Fruit fly (Drosophila melanogaster): ENCODE results near the gene PNUTS.

Gene PNUTS

DNA sequence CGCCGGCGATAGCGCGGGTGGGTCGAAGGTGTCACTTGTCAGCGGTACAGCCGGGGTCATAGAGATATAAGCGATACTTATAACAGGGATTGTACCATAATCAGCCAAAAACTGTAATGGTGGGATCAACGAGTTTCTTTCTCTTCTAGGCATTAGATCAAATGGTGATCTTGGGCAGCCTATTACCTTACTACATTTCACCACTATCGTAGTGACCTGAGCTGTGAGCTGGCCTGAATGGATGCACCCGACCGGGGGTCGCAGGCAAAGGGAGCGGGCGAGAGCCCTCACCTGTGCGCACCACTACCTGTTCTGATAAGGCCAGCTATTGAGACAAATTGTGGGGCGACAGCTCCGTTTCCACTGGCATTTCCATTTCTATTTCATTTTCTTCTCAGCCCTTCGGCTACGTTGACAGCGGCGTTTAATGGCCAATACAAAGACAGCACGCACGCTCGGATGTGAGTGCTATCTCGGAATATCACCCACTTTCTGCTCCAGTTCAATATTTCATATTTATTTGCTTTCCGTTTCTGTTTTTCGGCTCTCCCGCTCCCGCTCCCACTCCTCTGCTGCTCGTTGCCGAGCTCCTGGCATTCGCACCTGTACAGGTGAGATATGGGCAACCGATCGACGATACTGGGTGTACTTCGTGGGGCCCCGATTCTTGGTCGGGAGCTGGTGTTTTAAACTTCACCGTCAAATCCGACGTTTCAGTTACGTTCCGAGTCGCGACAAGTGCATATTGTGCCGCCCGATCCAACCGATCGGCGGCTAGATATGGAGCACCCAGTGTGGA is 13.4 kb upstream of the PNUTS start (continued):
- TF ChIP-seq dm (GFP tag; optimal IDR thresholded peaks at IDR 0.05) (peak; percentile 35), ase (GFP tag; IDR thresholded peaks at IDR 0.05) (peak; percentile 79), CG42726 (GFP tag; IDR thresholded peaks at IDR 0.05; ENCODE audit: partially characterized antibody) (no peak), hth (optimal IDR thresholded peaks at IDR 0.05) (no peak), eyg (GFP tag; optimal IDR thresholded peaks at IDR 0.05) (peak; percentile 29), CG5953 (GFP tag; IDR thresholded peaks at IDR 0.05) (peak; percentile 73), ara (GFP tag; IDR thresholded peaks at IDR 0.05) (peak; percentile 93), CG10462 (GFP tag; optimal IDR thresholded peaks at IDR 0.05) (peak; percentile 34), CG11560 (tag; IDR thresholded peaks at IDR 0.05) (peak; percentile 63; the same call in 1 of the 3 replicates), pzg (GFP tag; optimal IDR thresholded peaks at IDR 0.05) (no peak), CG10321 (GFP tag; IDR thresholded peaks at IDR 0.05) (peak; percentile 27; the same call in 1 of the 2 replicates), chm (GFP tag; IDR thresholded peaks at IDR 0.05) (peak; percentile 85), prd (optimal IDR thresholded peaks at IDR 0.05) (no peak), prd (GFP tag; IDR thresholded peaks at IDR 0.05) (peak; percentile 89), CG15073 (GFP tag; optimal IDR thresholded peaks at IDR 0.05) (no peak), Usf (GFP tag; optimal IDR thresholded peaks at IDR 0.05) (peak; percentile 31), fd102C (GFP tag; optimal IDR thresholded peaks at IDR 0.05) (no peak), ERR (GFP tag; optimal IDR thresholded peaks at IDR 0.05) (peak; percentile 3), CG10209 (GFP tag; optimal IDR thresholded peaks at IDR 0.05) (peak; percentile 80), CG8089 (GFP tag; optimal IDR thresholded peaks at IDR 0.05) (peak; percentile 44), lilli (GFP tag; optimal IDR thresholded peaks at IDR 0.05) (peak; percentile 75), Dbx (GFP tag; IDR thresholded peaks at IDR 0.05) (0 out of 3 replicates have a peak, but pooled peaks have one; percentile 17), Mad (GFP tag; optimal IDR thresholded peaks at IDR 0.05) (peak; percentile 36), onecut (GFP tag; IDR thresholded peaks at IDR 0.05) (peak; percentile 69), tio (GFP tag; optimal IDR thresholded peaks at IDR 0.05) (peak; percentile 62), CG17829 (tag; optimal IDR thresholded peaks at IDR 0.05) (peak; percentile 77), rib (GFP tag; IDR thresholded peaks at IDR 0.05) (peak; percentile 27; the same call in 1 of the 2 replicates), CG3995 (GFP tag; optimal IDR thresholded peaks at IDR 0.05) (no peak), CG12744 (GFP tag; optimal IDR thresholded peaks at IDR 0.05) (no peak), HLH3B (GFP tag; IDR thresholded peaks at IDR 0.05) (peak; percentile 90), chn (GFP tag; optimal IDR thresholded peaks at IDR 0.05) (peak; percentile 64), CTCF (GFP tag; optimal IDR thresholded peaks at IDR 0.05) (peak; percentile 1), insv (GFP tag; optimal IDR thresholded peaks at IDR 0.05) (no peak), Ets97D (GFP tag; optimal IDR thresholded peaks at IDR 0.05) (no peak), bowl (GFP tag; IDR thresholded peaks at IDR 0.05) (0 out of 2 replicates have a peak, but pooled peaks have one; percentile 45), CG8944 (GFP tag; optimal IDR thresholded peaks at IDR 0.05) (peak; percentile 63), Mes4 (GFP tag; optimal IDR thresholded peaks at IDR 0.05) (peak; percentile 24), cas (GFP tag; IDR thresholded peaks at IDR 0.05) (no peak), Rx (GFP tag; IDR thresholded peaks at IDR 0.05) (peak; percentile 77), CG6254 (GFP tag; optimal IDR thresholded peaks at IDR 0.05) (peak; percentile 79), jigr1 (GFP tag; IDR thresholded peaks at IDR 0.05) (peak; percentile 81; the same call in 2 of the 3 replicates), dpn (GFP tag; optimal IDR thresholded peaks at IDR 0.05) (peak; percentile 59 to 78), sug (tag; optimal IDR thresholded peaks at IDR 0.05) (peak; percentile 78), caup (GFP tag; optimal IDR thresholded peaks at IDR 0.05; ENCODE audit: severe bottlenecking) (peak; percentile 34), Dip3 (GFP tag; optimal IDR thresholded peaks at IDR 0.05) (peak; percentile 7), slou (GFP tag; optimal IDR thresholded peaks at IDR 0.05) (no peak), NC2α (GFP tag; optimal IDR thresholded peaks at IDR 0.05) (peak; percentile 35), Taf1 (GFP tag; IDR thresholded peaks at IDR 0.05) (peak; percentile 53; the same call in 1 of the 2 replicates), Optix (GFP tag; IDR thresholded peaks at IDR 0.05) (peak; percentile 87), CG16813 (GFP tag; IDR thresholded peaks at IDR 0.05; ENCODE audit: partially characterized antibody) (no peak), CG17612 (GFP tag; IDR thresholded peaks at IDR 0.05) (0 out of 2 replicates have a peak, but pooled peaks have one; percentile 11), h (optimal IDR thresholded peaks at IDR 0.05) (no peak)

Data from whole organism, embryonic.